Worm (Caenorhabditis elegans) whole organism, early embryonic: Measurements from ENCODE around the gene C28H8.2.
A peak's percentile ranks its signal among the peaks of the same experiment; 100 is the strongest.

ENCODE experiments used
- B0310.2 ChIP-seq: sonication (generic microtip); optimal IDR thresholded peaks from 2 replicates; lab custom pipeline; 2016; ENCODE audit warnings: mild to moderate bottlenecking, missing genetic modification characterization, missing compliant biosample characterization
- F13C5.2 ChIP-seq: sonication (generic microtip); optimal IDR thresholded peaks from 2 replicates; lab custom pipeline; 2017; ENCODE audit warnings: mild to moderate bottlenecking, missing genetic modification characterization, inconsistent platforms, missing compliant biosample characterization
- aly-1 ChIP-seq: sonication (generic microtip); optimal IDR thresholded peaks from 2 replicates; lab custom pipeline; 2016; ENCODE audit warnings: missing genetic modification characterization, missing compliant biosample characterization
- ama-1 ChIP-seq: fragments of 150-350 bp; optimal IDR thresholded peaks from 2 replicates; lab custom pipeline; 2014
- ceh-13 ChIP-seq: fragments of 200-800 bp; sonication (Bioruptor generic); optimal IDR thresholded peaks from 2 replicates; lab custom pipeline; 2018; ENCODE audit warnings: mild to moderate bottlenecking, missing genetic modification characterization, missing compliant biosample characterization
- ceh-36 ChIP-seq: sonication (generic microtip); optimal IDR thresholded peaks from 2 replicates; lab custom pipeline; 2016; ENCODE audit warnings: missing genetic modification characterization, inconsistent platforms, missing compliant biosample characterization
- ets-7 ChIP-seq: sonication (generic microtip); optimal IDR thresholded peaks from 2 replicates; lab custom pipeline; 2016; ENCODE audit warnings: missing genotype, missing genetic modification characterization, missing compliant biosample characterization
- flt-1 ChIP-seq: fragments of 200-800 bp; sonication (Bioruptor generic); IDR thresholded peaks from 2 replicates; pipeline ENCODE4 v1.3.6; 2022; ENCODE audit warnings: missing genetic modification characterization, missing compliant biosample characterization
- hmbx-1 ChIP-seq: sonication (generic microtip); optimal IDR thresholded peaks from 2 replicates; lab custom pipeline; 2016; ENCODE audit warnings: mild to moderate bottlenecking, missing genetic modification characterization, missing compliant biosample characterization
- hmg-4 ChIP-seq: fragments of 200-800 bp; sonication (Bioruptor generic); optimal IDR thresholded peaks from 2 replicates; lab custom pipeline; 2018; ENCODE audit warnings: mild to moderate bottlenecking, missing genetic modification characterization, missing compliant biosample characterization
- hnd-1 ChIP-seq: sonication (generic microtip); optimal IDR thresholded peaks from 2 replicates; lab custom pipeline; 2016; ENCODE audit warnings: missing genetic modification characterization, missing compliant biosample characterization
- pes-1 ChIP-seq: fragments of 200-800 bp; sonication (Bioruptor generic); IDR thresholded peaks from 2 replicates; pipeline ENCODE4 v1.3.6; 2022; ENCODE audit warnings: missing genetic modification reagents, missing genetic modification characterization, missing compliant biosample characterization
- scrt-1 ChIP-seq: fragments of 200-800 bp; sonication (Bioruptor generic); IDR thresholded peaks from 2 replicates; pipeline ENCODE4 v1.3.6; 2022; ENCODE audit warnings: missing genetic modification characterization, missing compliant biosample characterization
- sea-1 ChIP-seq: fragments of 200-800 bp; sonication (Bioruptor generic); conservative IDR thresholded peaks from 2 replicates; pipeline ENCODE4 v1.3.6; 2022; ENCODE audit warnings: missing genetic modification characterization, missing compliant biosample characterization
- tbx-11 ChIP-seq: fragments of 200-800 bp; sonication (Bioruptor generic); IDR thresholded peaks from 2 replicates; pipeline ENCODE4 v1.3.6; 2022; ENCODE audit warnings: missing genetic modification characterization, missing compliant biosample characterization
- tbx-37 ChIP-seq: fragments of 200-800 bp; sonication (Bioruptor generic); conservative IDR thresholded peaks from 2 replicates; pipeline ENCODE4 v1.3.6; 2022; ENCODE audit warnings: missing genetic modification reagents, missing genetic modification characterization, missing compliant biosample characterization
- tra-4 ChIP-seq: sonication (generic microtip); optimal IDR thresholded peaks from 2 replicates; lab custom pipeline; 2017; ENCODE audit warnings: missing genetic modification characterization, missing compliant biosample characterization

The C28H8.2 gene

DNA sequence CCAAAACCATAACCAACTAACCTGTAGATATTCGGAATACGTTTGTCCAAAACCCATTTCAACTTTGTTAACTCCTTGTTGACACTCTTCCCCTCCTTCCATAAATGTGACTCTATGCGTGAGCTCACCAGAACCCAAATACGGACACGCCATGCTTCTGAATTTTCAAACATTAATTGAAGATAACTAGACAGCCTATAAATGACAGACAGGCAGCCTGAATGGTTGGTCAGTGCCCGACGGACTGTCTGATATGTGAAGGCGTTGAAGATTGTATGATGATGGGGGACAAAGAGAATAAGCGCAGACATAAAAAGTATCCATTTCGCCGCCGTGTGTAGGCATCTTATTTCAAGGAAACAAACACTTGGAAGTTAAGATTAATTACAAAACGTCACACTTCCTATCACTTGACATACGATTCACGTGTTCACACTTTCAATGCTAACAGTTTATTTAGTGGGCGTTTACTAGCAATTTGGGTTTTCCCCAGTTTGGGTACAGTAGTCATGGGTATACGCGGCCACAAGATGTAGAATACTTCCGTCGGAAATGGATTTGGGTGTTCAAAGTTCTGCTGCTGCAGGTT lies at the start of gene C28H8.2, which contains the start of gene tdo-2:
C28H8.2 (plus strand) TSS at position 524 of the 589 bp plus-strand sequence.
tdo-2 (minus strand) TSS at position 157 of the 589 bp plus-strand sequence.
- TF ChIP-seq ama-1 (lab: Kevin White, UChicago): no peak
- TF ChIP-seq flt-1: no peak
- no peak for TF ChIP-seq tbx-11
- no peak for TF ChIP-seq B0310.2 (tag; lab: Kevin White, UChicago)
- TF ChIP-seq tra-4 (tag; lab: Kevin White, UChicago): no peak
- no peak for TF ChIP-seq sea-1
- no peak for TF ChIP-seq scrt-1 (GFP tag; lab: Robert Waterston, UW)
- no peak for TF ChIP-seq ceh-13 (GFP tag; lab: Kevin White, UChicago)
- TF ChIP-seq hnd-1 (tag; lab: Kevin White, UChicago): no peak
- no peak for TF ChIP-seq tbx-37
- no peak for TF ChIP-seq hmbx-1 (tag; lab: Kevin White, UChicago)
- TF ChIP-seq ets-7: no peak
- no peak for TF ChIP-seq aly-1 (tag; lab: Kevin White, UChicago)
- no peak for TF ChIP-seq ceh-36 (tag; lab: Kevin White, UChicago)
- TF ChIP-seq hmg-4 (GFP tag; lab: Kevin White, UChicago): no peak
- TF ChIP-seq pes-1 (GFP tag; lab: Robert Waterston, UW): no peak
- TF ChIP-seq F13C5.2: no peak

DNA sequence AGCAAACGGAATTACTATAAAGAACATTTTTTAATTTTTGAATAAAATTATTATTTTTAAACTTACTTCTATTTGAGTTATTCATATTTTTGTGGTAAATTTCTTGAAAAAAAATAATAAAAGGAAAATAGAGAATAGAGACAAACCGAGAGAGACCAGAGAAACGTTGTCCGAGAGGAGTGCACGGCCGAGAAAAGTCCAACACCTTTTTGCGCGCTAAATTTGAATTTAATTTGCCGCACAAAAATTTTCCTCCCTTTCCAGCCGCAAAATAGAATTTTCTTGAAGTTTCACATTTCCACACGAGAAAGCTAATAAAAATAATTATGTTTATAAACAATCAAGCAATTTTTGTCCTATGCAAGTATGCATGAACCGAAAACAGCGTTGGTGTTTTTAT lies 48.4 kb upstream of the C28H8.2 start, which contains the start of the genes F01F1.11 and F01F1.3:
F01F1.11 (minus strand) TSS at position 118 of the 400 bp plus-strand sequence.
F01F1.3 (plus strand) TSS at position 179 of the 400 bp plus-strand sequence.
- peak; percentile 66; the same call in 1 of the 2 replicates for TF ChIP-seq tbx-37
- TF ChIP-seq pes-1 (GFP tag; lab: Robert Waterston, UW): peak; percentile 53; the same call in 1 of the 2 replicates
- TF ChIP-seq hmg-4 (GFP tag; lab: Kevin White, UChicago): no peak
- TF ChIP-seq ceh-13 (GFP tag; lab: Kevin White, UChicago): no peak
- no peak for TF ChIP-seq tra-4 (tag; lab: Kevin White, UChicago)

DNA sequence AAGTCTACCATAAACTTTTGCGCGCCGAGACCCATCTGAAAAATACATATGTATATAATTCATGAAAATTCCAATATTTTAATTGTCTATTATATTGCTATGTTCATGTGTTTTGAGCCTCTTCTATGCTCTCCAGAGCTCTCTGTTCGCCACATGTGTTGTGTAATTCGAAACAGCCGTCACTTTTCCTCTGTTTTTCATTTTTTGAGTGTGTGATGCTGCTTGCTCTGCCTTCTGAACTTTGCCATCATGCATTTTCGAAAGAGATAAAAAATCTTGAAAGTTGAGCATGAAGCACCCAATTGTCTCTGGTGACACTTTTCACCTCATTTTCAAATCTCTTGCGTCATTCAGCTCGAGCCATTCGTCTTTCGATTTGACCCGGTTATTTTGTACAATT lies 47.8 kb upstream of the C28H8.2 start:
- TF ChIP-seq tbx-37 (no peak), tbx-11 (no peak), ceh-36 (tag; lab: Kevin White, UChicago) (no peak), B0310.2 (tag; lab: Kevin White, UChicago) (no peak), scrt-1 (GFP tag; lab: Robert Waterston, UW) (no peak), flt-1 (no peak), ama-1 (lab: Kevin White, UChicago) (no peak), ceh-13 (GFP tag; lab: Kevin White, UChicago) (no peak), ets-7 (no peak), hnd-1 (tag; lab: Kevin White, UChicago) (no peak), tra-4 (tag; lab: Kevin White, UChicago) (no peak), aly-1 (tag; lab: Kevin White, UChicago) (no peak), F13C5.2 (no peak), sea-1 (no peak), pes-1 (GFP tag; lab: Robert Waterston, UW) (no peak), hmg-4 (GFP tag; lab: Kevin White, UChicago) (no peak)

DNA sequence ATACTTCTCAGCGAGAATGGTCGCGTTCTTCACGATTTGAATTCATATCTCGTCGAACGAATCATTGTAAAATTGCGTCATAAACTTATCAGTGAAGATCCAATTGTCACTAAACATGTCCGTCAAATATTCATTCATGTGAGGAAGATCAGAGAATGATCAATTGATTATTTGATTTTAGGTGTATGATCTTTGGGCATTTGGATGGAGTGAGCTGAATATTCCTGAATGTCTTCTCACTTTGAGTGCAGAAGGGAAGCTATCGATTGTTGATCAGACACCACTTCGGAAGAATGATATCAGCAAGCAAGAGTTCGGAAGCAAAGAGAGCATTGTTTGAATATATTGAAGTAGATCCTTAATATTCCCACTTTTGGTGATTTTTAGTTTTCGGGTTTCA lies 45.9 kb upstream of the C28H8.2 start:
- TF ChIP-seq ceh-13 (GFP tag; lab: Kevin White, UChicago): no peak
- no peak for TF ChIP-seq flt-1
- TF ChIP-seq tbx-37: no peak
- TF ChIP-seq tbx-11: no peak
- TF ChIP-seq F13C5.2: no peak
- TF ChIP-seq hmg-4 (GFP tag; lab: Kevin White, UChicago): no peak
- no peak for TF ChIP-seq ceh-36 (tag; lab: Kevin White, UChicago)
- TF ChIP-seq sea-1: no peak
- no peak for TF ChIP-seq hmbx-1 (tag; lab: Kevin White, UChicago)
- no peak for TF ChIP-seq pes-1 (GFP tag; lab: Robert Waterston, UW)
- no peak for TF ChIP-seq tra-4 (tag; lab: Kevin White, UChicago)
- TF ChIP-seq aly-1 (tag; lab: Kevin White, UChicago): no peak
- no peak for TF ChIP-seq scrt-1 (GFP tag; lab: Robert Waterston, UW)
- TF ChIP-seq ets-7: no peak
- TF ChIP-seq hnd-1 (tag; lab: Kevin White, UChicago): no peak
- no peak for TF ChIP-seq ama-1 (lab: Kevin White, UChicago)
- no peak for TF ChIP-seq B0310.2 (tag; lab: Kevin White, UChicago)

DNA sequence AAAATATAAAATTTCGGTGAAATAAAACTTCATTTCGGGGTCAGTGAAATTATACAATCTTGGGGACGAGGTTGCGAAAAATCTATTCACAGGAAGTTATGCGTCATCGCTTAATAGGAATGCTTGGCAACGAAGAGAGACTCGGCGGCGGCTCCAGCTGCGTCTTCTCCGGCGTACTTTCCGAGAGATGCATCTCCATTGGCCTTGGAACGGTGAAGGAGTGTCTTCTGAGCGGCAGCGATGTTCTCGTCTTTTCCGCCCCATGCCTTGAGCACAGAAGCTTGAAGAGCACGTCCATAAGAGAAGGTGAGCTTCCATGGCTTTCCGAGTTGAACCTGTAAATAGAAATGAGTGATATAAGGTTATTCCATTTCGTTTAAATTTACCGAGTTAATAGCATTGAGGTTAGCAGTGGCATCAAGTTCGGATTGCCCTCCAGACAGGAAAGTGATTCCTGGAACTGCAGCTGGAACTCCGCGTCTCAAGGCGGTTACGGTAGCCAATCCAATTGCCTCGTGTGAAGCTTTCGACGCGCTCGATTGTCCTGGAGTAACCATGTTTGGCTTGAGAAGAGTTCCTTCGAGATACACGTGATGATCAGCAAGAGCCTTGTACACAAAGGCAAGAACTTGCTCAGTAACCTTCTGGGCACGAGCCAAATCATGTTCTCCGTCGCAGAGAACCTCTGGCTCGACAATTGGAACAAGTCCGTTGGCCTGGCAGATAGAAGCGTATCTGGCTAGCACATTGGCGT lies 45.3 kb upstream of the C28H8.2 start:
- no peak for TF ChIP-seq hmg-4 (GFP tag; lab: Kevin White, UChicago)
- TF ChIP-seq tra-4 (tag; lab: Kevin White, UChicago): no peak
- TF ChIP-seq tbx-11: no peak
- TF ChIP-seq F13C5.2: no peak
- TF ChIP-seq sea-1: no peak
- TF ChIP-seq hnd-1 (tag; lab: Kevin White, UChicago): no peak
- TF ChIP-seq pes-1 (GFP tag; lab: Robert Waterston, UW): no peak
- TF ChIP-seq B0310.2 (tag; lab: Kevin White, UChicago): no peak

DNA sequence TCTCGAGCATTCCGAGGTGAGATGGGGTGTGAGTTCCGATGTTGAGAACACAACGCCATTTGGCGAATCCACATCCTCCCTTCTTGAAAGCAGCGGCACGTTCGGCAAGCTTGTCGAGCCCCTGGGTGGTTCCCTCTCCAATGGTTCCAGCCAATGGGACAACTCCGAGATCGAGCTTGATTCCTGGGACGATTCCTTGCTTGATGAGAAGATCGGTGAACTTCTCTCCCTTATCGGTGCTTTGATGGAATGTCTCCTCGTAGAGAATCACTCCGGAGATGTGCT lies 44.8 kb upstream of the C28H8.2 start:
- TF ChIP-seq B0310.2 (tag; lab: Kevin White, UChicago) (no peak), scrt-1 (GFP tag; lab: Robert Waterston, UW) (no peak), ama-1 (lab: Kevin White, UChicago) (no peak)

DNA sequence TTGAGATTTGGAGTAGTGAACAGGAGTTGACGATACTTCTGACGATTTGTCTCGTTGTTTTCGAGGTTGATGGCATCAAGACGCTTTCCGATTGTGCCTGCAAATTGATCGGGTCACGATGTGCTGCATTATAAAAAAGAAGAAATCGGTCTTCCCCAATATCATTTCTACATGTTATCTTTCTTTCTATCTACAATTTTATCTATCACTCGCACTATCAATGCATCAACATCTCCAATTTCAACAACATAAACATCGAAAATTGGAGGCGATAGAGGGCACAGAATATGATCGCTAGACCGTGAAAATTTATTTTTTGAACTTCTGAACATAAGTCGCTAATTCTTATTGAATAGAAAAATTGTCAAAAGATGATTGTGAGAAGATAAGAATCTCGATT lies 44.4 kb upstream of the C28H8.2 start:
- TF ChIP-seq F13C5.2 (no peak), flt-1 (no peak)
